Worm (Caenorhabditis elegans) whole organism, L1 larva: ENCODE measurements around the gene Y43D4A.2.
A peak's percentile ranks its signal among the peaks of the same experiment; 100 is the strongest.
"Not testable (repeated sequence)": the region's sequence is repeated elsewhere in the genome, so short reads cannot be mapped to it uniquely, and the experiment has no call there.

ENCODE experiments used
- C04F5.9 ChIP-seq: sonication (generic microtip); optimal IDR thresholded peaks from 2 replicates; lab custom pipeline; 2016; ENCODE audit warnings: missing genetic modification characterization, missing compliant biosample characterization
- C16A3.4 ChIP-seq: fragments of 150-350 bp; optimal IDR thresholded peaks from 2 replicates; lab custom pipeline; 2014; ENCODE audit warnings: missing biosample characterization, missing genetic modification characterization
- Y116A8C.19 ChIP-seq: sonication (generic microtip); optimal IDR thresholded peaks from 2 replicates; lab custom pipeline; 2016; ENCODE audit warnings: missing compliant biosample characterization, missing genetic modification characterization, borderline replicate concordance
- aha-1 ChIP-seq: fragments of 150-350 bp; optimal IDR thresholded peaks from 2 replicates; lab custom pipeline; 2014; ENCODE audit warnings: missing biosample characterization, missing genetic modification characterization
- ces-1 ChIP-seq: fragments of 150-350 bp; optimal IDR thresholded peaks from 2 replicates; lab custom pipeline; 2014; ENCODE audit warnings: missing biosample characterization, missing genetic modification reagents, missing genetic modification characterization
- dpl-1 ChIP-seq, 3 experiments: fragments of 150-350 bp in 2 of 3; sonication (generic microtip) in 1 of 3; optimal IDR thresholded peaks; 2 replicates each; lab custom pipeline; 2014 to 2017; ENCODE audit warnings: missing biosample characterization in 3 of 3, missing genetic modification characterization in 3 of 3, missing genetic modification reagents in 3 of 3
- dsc-1 ChIP-seq: sonication (generic microtip); optimal IDR thresholded peaks from 2 replicates; lab custom pipeline; 2016; ENCODE audit warnings: mild to moderate bottlenecking, missing genetic modification characterization, missing compliant biosample characterization
- efl-1 ChIP-seq, 4 experiments: fragments of 150-350 bp; optimal IDR thresholded peaks in 3 of 4; peaks in 1 of 4; 1 replicate in 1 of 4; 2 replicates in 3 of 4; lab custom pipeline; 2014; ENCODE audit warnings: missing biosample characterization in 2 of 4, missing genetic modification characterization in 2 of 4, missing genetic modification reagents in 2 of 4
- egl-13 ChIP-seq: sonication (generic microtip); optimal IDR thresholded peaks from 2 replicates; lab custom pipeline; 2016; ENCODE audit warnings: missing genotype, missing genetic modification reagents, missing genetic modification characterization, missing compliant biosample characterization
- grh-1 ChIP-seq: fragments of 200-800 bp; sonication (Bioruptor generic); IDR thresholded peaks from 2 replicates; pipeline ENCODE4 v1.3.6; 2022; ENCODE audit warnings: missing genetic modification reagents, missing genetic modification characterization, missing compliant biosample characterization
- hlh-17 ChIP-seq: fragments of 200-800 bp; sonication (Bioruptor generic); optimal IDR thresholded peaks from 2 replicates; lab custom pipeline; 2018; ENCODE audit warnings: missing genetic modification characterization, mild to moderate bottlenecking, missing compliant biosample characterization, moderate library complexity, borderline replicate concordance
- hlh-4 ChIP-seq: sonication (generic microtip); optimal IDR thresholded peaks from 2 replicates; lab custom pipeline; 2016; ENCODE audit warnings: mild to moderate bottlenecking, missing genetic modification characterization, missing compliant biosample characterization
- hpl-2 ChIP-seq: fragments of 150-350 bp; optimal IDR thresholded peaks from 2 replicates; lab custom pipeline; 2014; ENCODE audit warnings: missing biosample characterization, missing genetic modification reagents, missing genetic modification characterization
- lin-13 ChIP-seq: fragments of 150-350 bp; optimal IDR thresholded peaks from 2 replicates; lab custom pipeline; 2014; ENCODE audit warnings: missing biosample characterization, missing genetic modification reagents, missing genetic modification characterization
- lin-14 ChIP-seq: fragments of 200-800 bp; sonication (Bioruptor generic); optimal IDR thresholded peaks from 2 replicates; lab custom pipeline; 2018; ENCODE audit warnings: mild to moderate bottlenecking, missing genetic modification characterization, moderate library complexity, missing compliant biosample characterization
- lin-35 ChIP-seq, 2 experiments: fragments of 150-350 bp; optimal IDR thresholded peaks; 2 replicates each; lab custom pipeline; 2014; ENCODE audit warnings: missing biosample characterization in 2 of 2, missing genetic modification characterization in 2 of 2, missing genetic modification reagents in 2 of 2
- lin-39 ChIP-seq: fragments of 150-350 bp; optimal IDR thresholded peaks from 2 replicates; lab custom pipeline; 2014; ENCODE audit warnings: missing biosample characterization, missing genetic modification reagents, missing genetic modification characterization
- lir-3 ChIP-seq: sonication (generic microtip); optimal IDR thresholded peaks from 2 replicates; lab custom pipeline; 2016; ENCODE audit warnings: mild to moderate bottlenecking, missing genetic modification characterization, moderate library complexity, missing compliant biosample characterization; ENCODE audit not compliant: poor library complexity
- lsy-2 ChIP-seq, 2 experiments: fragments of 150-350 bp; optimal IDR thresholded peaks; 2 replicates each; lab custom pipeline; 2014; ENCODE audit warnings: missing biosample characterization in 2 of 2, missing genetic modification characterization in 2 of 2
- mdl-1 ChIP-seq, 2 experiments: fragments of 150-350 bp; optimal IDR thresholded peaks; 2 replicates each; lab custom pipeline; 2014 to 2017; ENCODE audit warnings: missing biosample characterization in 2 of 2, missing genetic modification characterization in 2 of 2, inconsistent platforms in 1 of 2
- mep-1 ChIP-seq: fragments of 150-350 bp; optimal IDR thresholded peaks from 2 replicates; lab custom pipeline; 2014; ENCODE audit warnings: missing biosample characterization, missing genetic modification characterization
- nhr-11 ChIP-seq: fragments of 150-350 bp; optimal IDR thresholded peaks from 2 replicates; lab custom pipeline; 2014; ENCODE audit warnings: missing biosample characterization, missing genetic modification characterization
- nhr-19 ChIP-seq: fragments of 200-800 bp; sonication (Bioruptor generic); conservative IDR thresholded peaks from 2 replicates; pipeline ENCODE4 v1.3.6; 2022; ENCODE audit warnings: missing genetic modification characterization, missing compliant biosample characterization
- nhr-47 ChIP-seq: sonication (generic microtip); optimal IDR thresholded peaks from 2 replicates; lab custom pipeline; 2016; ENCODE audit warnings: mild to moderate bottlenecking, missing genetic modification characterization, moderate library complexity, missing compliant biosample characterization
- nhr-85 ChIP-seq: sonication (generic microtip); peaks from one replicate; lab custom pipeline; 2016; ENCODE audit warnings: missing genetic modification characterization, inconsistent platforms, missing compliant biosample characterization
- nhr-90 ChIP-seq: sonication (generic microtip); optimal IDR thresholded peaks from 2 replicates; lab custom pipeline; 2016; ENCODE audit warnings: mild to moderate bottlenecking, missing genetic modification characterization, missing compliant biosample characterization; ENCODE audit not compliant: poor library complexity
- pag-3 ChIP-seq: sonication (generic microtip); optimal IDR thresholded peaks from 2 replicates; lab custom pipeline; 2017; ENCODE audit warnings: missing genetic modification characterization, mild to moderate bottlenecking, missing compliant biosample characterization, antibody characterized with exemption, borderline replicate concordance; ENCODE audit not compliant: insufficient read depth
- skn-1 ChIP-seq: fragments of 150-350 bp; optimal IDR thresholded peaks from 2 replicates; lab custom pipeline; 2014; ENCODE audit warnings: missing biosample characterization, missing genetic modification characterization
- unc-130 ChIP-seq: fragments of 150-350 bp; optimal IDR thresholded peaks from 2 replicates; lab custom pipeline; 2017; ENCODE audit warnings: missing biosample characterization, missing genetic modification characterization, inconsistent platforms
- unc-62 ChIP-seq: fragments of 150-350 bp; optimal IDR thresholded peaks from 2 replicates; lab custom pipeline; 2014; ENCODE audit warnings: missing biosample characterization, missing genetic modification reagents, missing genetic modification characterization
- unc-86 ChIP-seq: sonication (generic microtip); optimal IDR thresholded peaks from 2 replicates; lab custom pipeline; 2016; ENCODE audit warnings: missing genetic modification characterization, missing compliant biosample characterization
- xbp-1 ChIP-seq: sonication (generic microtip); optimal IDR thresholded peaks from 2 replicates; lab custom pipeline; 2016; ENCODE audit warnings: missing genetic modification characterization, missing compliant biosample characterization
- ztf-4 ChIP-seq: fragments of 150-350 bp; optimal IDR thresholded peaks from 2 replicates; lab custom pipeline; 2014; ENCODE audit warnings: missing biosample characterization, missing genetic modification characterization

Gene Y43D4A.2

ce11 chrIV:16755771-16756170 lies at the start of gene Y43D4A.2:
Gene Y43D4A.2 (minus strand): TSS chrIV:16755871.
- TF ChIP-seq C04F5.9 (tag; lab: Kevin White, UChicago); hlh-4 (tag; lab: Kevin White, UChicago); lin-35 (GFP tag; optimal IDR thresholded peaks at IDR 0.05; lab: Kevin White, UChicago): not testable (repeated sequence)

ce11 chrIV:16787024-16787423 lies 31.4 kb upstream of the Y43D4A.2 start, which contains the start of gene Y43D4A.6:
Gene Y43D4A.6 (plus strand): TSS chrIV:16787324.
- no peak for TF ChIP-seq mdl-1 (tag; optimal IDR thresholded peaks at IDR 0.05; lab: Kevin White, UChicago)
- TF ChIP-seq Y116A8C.19 (tag; lab: Kevin White, UChicago) = no peak
- TF ChIP-seq dsc-1 (tag; lab: Kevin White, UChicago) = no peak
- no peak for TF ChIP-seq lin-39 (tag; lab: Kevin White, UChicago)
- TF ChIP-seq lin-14 (GFP tag; lab: Kevin White, UChicago) = no peak
- no peak for TF ChIP-seq unc-86 (tag; lab: Kevin White, UChicago)
- no peak for TF ChIP-seq hpl-2
- TF ChIP-seq ztf-4 (tag; lab: Kevin White, UChicago) = no peak

- TF ChIP-seq skn-1 = no peak
- no peak for TF ChIP-seq nhr-19
- TF ChIP-seq lin-13 (GFP tag; lab: Kevin White, UChicago) = no peak
- TF ChIP-seq ces-1 (GFP tag; lab: Kevin White, UChicago) = no peak
- no peak for TF ChIP-seq lir-3 (tag; lab: Kevin White, UChicago)
- TF ChIP-seq dsc-1 (tag; lab: Kevin White, UChicago) = no peak
- no peak for TF ChIP-seq aha-1 (tag; lab: Kevin White, UChicago)
- TF ChIP-seq lin-14 (GFP tag; lab: Kevin White, UChicago) = no peak
- no peak for TF ChIP-seq unc-62 (GFP tag; lab: Kevin White, UChicago)
- TF ChIP-seq, all 84 proteins: peak for 0
These were observed 23.0 kb upstream of the Y43D4A.2 start for ce11 chrIV:16778644-16779043.

ce11 chrIV:16777758-16778157 lies 22.1 kb upstream of the Y43D4A.2 start:
- no peak for TF ChIP-seq lsy-2 (tag; optimal IDR thresholded peaks at IDR 0.05; lab: Kevin White, UChicago)
- no peak for TF ChIP-seq efl-1 (optimal IDR thresholded peaks at IDR 0.05; lab: Kevin White, UChicago)
- TF ChIP-seq efl-1 (GFP tag; optimal IDR thresholded peaks at IDR 0.05 in 1 of 2; lab: Kevin White, UChicago) = peak in 1 of 2 experiments; percentile 56

- TF ChIP-seq grh-1 (GFP tag; lab: Robert Waterston, UW) (no peak), egl-13 (no peak), nhr-19 (no peak), nhr-47 (no peak), hlh-17 (GFP tag; lab: Kevin White, UChicago) (no peak), nhr-11 (no peak), C16A3.4 (tag; lab: Kevin White, UChicago) (no peak), efl-1 (optimal IDR thresholded peaks at IDR 0.05; lab: Kevin White, UChicago) (no peak), efl-1 (GFP tag; optimal IDR thresholded peaks at IDR 0.05 in 1 of 2; lab: Kevin White, UChicago) (no peak), xbp-1 (no peak), nhr-90 (tag; lab: Kevin White, UChicago) (no peak), mep-1 (no peak), aha-1 (tag; lab: Kevin White, UChicago) (no peak), pag-3 (tag; lab: Kevin White, UChicago) (no peak), dpl-1 (GFP tag; optimal IDR thresholded peaks at IDR 0.05; lab: Kevin White, UChicago) (no peak), C04F5.9 (tag; lab: Kevin White, UChicago) (no peak), skn-1 (no peak), nhr-85 (tag; lab: Kevin White, UChicago) (no peak), unc-130 (no peak)
These were observed 21.2 kb upstream of the Y43D4A.2 start for ce11 chrIV:16776915-16777314.
